Fruit fly (Drosophila melanogaster) whole organism, embryonic: Measurements from ENCODE around the gene CG5921.
A peak's percentile ranks its signal among the peaks of the same experiment; 100 is the strongest.

Source experiments
- CG10147 ChIP-seq: fragments of 200-800 bp; sonication (Bioruptor generic); optimal IDR thresholded peaks from 2 replicates; lab custom pipeline; 2019; ENCODE audit warnings: missing biosample characterization, mild to moderate bottlenecking, missing genetic modification characterization, moderate library complexity
- CG10274 ChIP-seq: fragments of 200-800 bp; sonication (Bioruptor generic); optimal IDR thresholded peaks from 3 replicates; lab custom pipeline; 2017; ENCODE audit warnings: missing biosample characterization, mild to moderate bottlenecking, missing genetic modification characterization
- CG10565 ChIP-seq: fragments of 200-800 bp; sonication (Bioruptor generic); optimal IDR thresholded peaks from 3 replicates; lab custom pipeline; 2016; ENCODE audit warnings: missing biosample characterization, mild to moderate bottlenecking, missing genetic modification characterization
- CG13424 ChIP-seq: fragments of 200-800 bp; sonication (Bioruptor generic); optimal IDR thresholded peaks from 2 replicates; lab custom pipeline; 2019; ENCODE audit warnings: missing biosample characterization, mild to moderate bottlenecking, missing genetic modification characterization, moderate library complexity
- CG17186 ChIP-seq: fragments of 200-800 bp; sonication (Bioruptor generic); optimal IDR thresholded peaks from 3 replicates; lab custom pipeline; 2017; ENCODE audit warnings: missing biosample characterization, missing genetic modification reagents, missing genetic modification characterization
- CG17361 ChIP-seq: fragments of 200-800 bp; sonication (Bioruptor generic); IDR thresholded peaks from 3 replicates; pipeline ENCODE4 v1.3.6; 2022; ENCODE audit warnings: missing biosample characterization, missing genetic modification characterization
- CG17612 ChIP-seq: fragments of 200-800 bp; sonication (Bioruptor generic); IDR thresholded peaks from 2 replicates; pipeline ENCODE4 v1.3.6; 2022; ENCODE audit warnings: missing biosample characterization, missing genetic modification characterization
- CG17912 ChIP-seq: fragments of 200-800 bp; sonication (Bioruptor generic); optimal IDR thresholded peaks from 2 replicates; lab custom pipeline; 2018; ENCODE audit warnings: missing biosample characterization, mild to moderate bottlenecking, missing genetic modification characterization
- CG30431 ChIP-seq: fragments of 200-800 bp; sonication (Bioruptor generic); optimal IDR thresholded peaks from 2 replicates; lab custom pipeline; 2017; ENCODE audit warnings: missing biosample characterization, missing genetic modification characterization
- CG31224 ChIP-seq: fragments of 200-800 bp; sonication (Bioruptor generic); IDR thresholded peaks from 2 replicates; pipeline ENCODE4 v1.3.6; 2022; ENCODE audit warnings: missing biosample characterization, missing genetic modification characterization
- CG31441 ChIP-seq: fragments of 200-800 bp; sonication (Bioruptor generic); IDR thresholded peaks from 2 replicates; pipeline ENCODE4 v1.3.6; 2022; ENCODE audit warnings: missing biosample characterization, missing genetic modification characterization
- CG34422 ChIP-seq: fragments of 200-800 bp; sonication (Bioruptor generic); IDR thresholded peaks from 3 replicates; pipeline ENCODE4 v1.3.6; 2022; ENCODE audit warnings: missing biosample characterization, missing genetic modification characterization
- CG4424 ChIP-seq: fragments of 200-800 bp; sonication (Bioruptor generic); optimal IDR thresholded peaks from 3 replicates; lab custom pipeline; 2016; ENCODE audit warnings: missing biosample characterization, missing genetic modification characterization
- CG4617 ChIP-seq: fragments of 200-800 bp; sonication (Bioruptor generic); optimal IDR thresholded peaks from 3 replicates; lab custom pipeline; 2016; ENCODE audit warnings: missing biosample characterization, missing genetic modification characterization, borderline replicate concordance
- CG5180 ChIP-seq: fragments of 200-800 bp; sonication (Bioruptor generic); optimal IDR thresholded peaks from 3 replicates; lab custom pipeline; 2017; ENCODE audit warnings: missing biosample characterization, missing genetic modification characterization, mild to moderate bottlenecking, moderate library complexity, missing genetic modification reagents
- CG6272 ChIP-seq: fragments of 200-800 bp; sonication (Bioruptor generic); IDR thresholded peaks from 2 replicates; pipeline ENCODE4 v1.3.6; 2022; ENCODE audit warnings: missing biosample characterization, missing genetic modification characterization
- CG6813 ChIP-seq: fragments of 200-800 bp; sonication (Bioruptor generic); optimal IDR thresholded peaks from 2 replicates; lab custom pipeline; 2017; ENCODE audit warnings: missing biosample characterization, missing genetic modification characterization, mild to moderate bottlenecking, moderate library complexity, missing genetic modification reagents
- CG7271 ChIP-seq: fragments of 200-800 bp; sonication (Bioruptor generic); optimal IDR thresholded peaks from 2 replicates; lab custom pipeline; 2018; ENCODE audit warnings: missing biosample characterization, mild to moderate bottlenecking, missing genetic modification characterization, moderate library complexity
- CG7745 ChIP-seq: fragments of 200-800 bp; sonication (Bioruptor generic); optimal IDR thresholded peaks from 2 replicates; lab custom pipeline; 2018; ENCODE audit warnings: missing biosample characterization, mild to moderate bottlenecking, missing genetic modification characterization, moderate library complexity
- D ChIP-seq, 2 experiments: fragments of 200-800 bp in 1 of 2; fragments of >200 bp in 1 of 2; sonication (Bioruptor generic) in 1 of 2; optimal IDR thresholded peaks; 2 replicates in 1 of 2; 3 replicates in 1 of 2; lab custom pipeline; 2017; ENCODE audit warnings: mild to moderate bottlenecking in 1 of 2, missing biosample characterization in 1 of 2, missing genetic modification characterization in 1 of 2, missing genetic modification reagents in 1 of 2
- Deaf1 ChIP-seq: fragments of 200-800 bp; optimal IDR thresholded peaks from 3 replicates; lab custom pipeline; 2019; ENCODE audit warnings: missing biosample characterization, mild to moderate bottlenecking, missing genetic modification characterization, moderate library complexity
- Dll ChIP-seq: fragments of 200-800 bp; sonication (Bioruptor generic); IDR thresholded peaks from 4 replicates; pipeline ENCODE4 v1.3.6; 2022; ENCODE audit warnings: missing biosample characterization, missing genetic modification characterization; ENCODE audit not compliant: partially characterized antibody
- Doc3 ChIP-seq: fragments of 200-800 bp; sonication (Bioruptor generic); IDR thresholded peaks from 3 replicates; pipeline ENCODE4 v1.3.6; 2022; ENCODE audit warnings: missing biosample characterization, missing genetic modification characterization; ENCODE audit not compliant: partially characterized antibody
- HLH3B ChIP-seq: fragments of 200-800 bp; sonication (Bioruptor generic); IDR thresholded peaks from 2 replicates; pipeline ENCODE4 v1.3.6; 2022; ENCODE audit warnings: missing biosample characterization, missing genetic modification characterization
- HLH54F ChIP-seq: fragments of 200-800 bp; sonication (Bioruptor generic); optimal IDR thresholded peaks from 3 replicates; lab custom pipeline; 2016; ENCODE audit warnings: missing biosample characterization, missing genetic modification characterization
- Hmr ChIP-seq: fragments of 200-800 bp; sonication (Bioruptor generic); optimal IDR thresholded peaks from 3 replicates; lab custom pipeline; 2017; ENCODE audit warnings: mild to moderate bottlenecking, missing biosample characterization, missing genetic modification reagents, missing genetic modification characterization
- Hr78 ChIP-seq, 2 experiments: fragments of 200-800 bp in 1 of 2; fragments of >200 bp in 1 of 2; sonication (Bioruptor generic) in 1 of 2; optimal IDR thresholded peaks; 2 replicates each; lab custom pipeline; 2017 to 2019; ENCODE audit warnings: missing biosample characterization in 2 of 2, missing genetic modification characterization in 2 of 2, mild to moderate bottlenecking in 1 of 2, moderate library complexity in 1 of 2
- Meics ChIP-seq: fragments of 200-800 bp; sonication (Bioruptor generic); optimal IDR thresholded peaks from 2 replicates; lab custom pipeline; 2017; ENCODE audit warnings: missing biosample characterization, mild to moderate bottlenecking, missing genetic modification characterization
- Opbp ChIP-seq: fragments of 200-800 bp; sonication (Bioruptor generic); IDR thresholded peaks from 3 replicates; pipeline ENCODE4 v1.3.6; 2022; ENCODE audit warnings: missing biosample characterization, missing genetic modification characterization; ENCODE audit not compliant: partially characterized antibody
- Ravus ChIP-seq: fragments of 200-800 bp; sonication (Bioruptor generic); IDR thresholded peaks from 2 replicates; pipeline ENCODE4 v1.3.6; 2022; ENCODE audit warnings: missing biosample characterization, missing genetic modification characterization
- Six4 ChIP-seq: fragments of 200-800 bp; sonication (Bioruptor generic); optimal IDR thresholded peaks from 2 replicates; lab custom pipeline; 2016; ENCODE audit warnings: missing biosample characterization, missing genetic modification characterization
- bsh ChIP-seq, 2 experiments: fragments of 200-800 bp; sonication (Bioruptor generic); optimal IDR thresholded peaks; 2 replicates each; lab custom pipeline; 2017 to 2018; ENCODE audit warnings: mild to moderate bottlenecking in 2 of 2, missing biosample characterization in 2 of 2, missing genetic modification characterization in 2 of 2, moderate library complexity in 1 of 2
- crc ChIP-seq: fragments of 200-800 bp; sonication (Bioruptor generic); optimal IDR thresholded peaks from 2 replicates; lab custom pipeline; 2016; ENCODE audit warnings: missing biosample characterization, missing genetic modification characterization
- dan ChIP-seq: fragments of 200-800 bp; sonication (Bioruptor generic); IDR thresholded peaks from 2 replicates; pipeline ENCODE4 v1.3.6; 2022; ENCODE audit warnings: missing biosample characterization, missing genetic modification characterization
- dysf ChIP-seq: fragments of 200-800 bp; sonication (Bioruptor generic); IDR thresholded peaks from 3 replicates; pipeline ENCODE4 v1.3.6; 2022; ENCODE audit warnings: missing biosample characterization, missing genetic modification characterization
- gce ChIP-seq: fragments of 200-800 bp; sonication (Bioruptor generic); IDR thresholded peaks from 3 replicates; pipeline ENCODE4 v1.3.6; 2022; ENCODE audit warnings: missing biosample characterization, missing genetic modification characterization
- gcm2 ChIP-seq: fragments of 200-800 bp; sonication (Bioruptor generic); optimal IDR thresholded peaks from 2 replicates; lab custom pipeline; 2016; ENCODE audit warnings: missing biosample characterization, missing genetic modification characterization
- grau ChIP-seq: fragments of 200-800 bp; optimal IDR thresholded peaks from 3 replicates; lab custom pipeline; 2019; ENCODE audit warnings: missing biosample characterization, mild to moderate bottlenecking, missing genetic modification characterization, moderate library complexity
- grn ChIP-seq: fragments of 200-800 bp; sonication (Bioruptor generic); optimal IDR thresholded peaks from 3 replicates; lab custom pipeline; 2017; ENCODE audit warnings: missing biosample characterization, missing genetic modification characterization
- kni ChIP-seq: fragments of 200-800 bp; sonication (Bioruptor generic); optimal IDR thresholded peaks from 3 replicates; lab custom pipeline; 2017; ENCODE audit warnings: mild to moderate bottlenecking, missing biosample characterization, missing genetic modification reagents, missing genetic modification characterization
- pros ChIP-seq: fragments of 200-800 bp; sonication (Bioruptor generic); optimal IDR thresholded peaks from 3 replicates; lab custom pipeline; 2019; ENCODE audit warnings: missing biosample characterization, mild to moderate bottlenecking, missing genetic modification characterization, moderate library complexity
- pzg ChIP-seq: fragments of 200-800 bp; sonication (Bioruptor generic); optimal IDR thresholded peaks from 3 replicates; lab custom pipeline; 2018; ENCODE audit warnings: missing biosample characterization, mild to moderate bottlenecking, missing genetic modification characterization, moderate library complexity
- ro ChIP-seq: fragments of 200-800 bp; sonication (Bioruptor generic); IDR thresholded peaks from 2 replicates; pipeline ENCODE4 v1.3.6; 2022; ENCODE audit warnings: missing biosample characterization, missing genetic modification characterization
- slbo ChIP-seq: fragments of 200-800 bp; sonication (Bioruptor generic); IDR thresholded peaks from 2 replicates; pipeline ENCODE4 v1.3.6; 2022; ENCODE audit warnings: missing biosample characterization, missing genetic modification characterization
- sqz ChIP-seq: fragments of 200-800 bp; sonication (Bioruptor generic); optimal IDR thresholded peaks from 3 replicates; lab custom pipeline; 2018; ENCODE audit warnings: missing biosample characterization, mild to moderate bottlenecking, missing genetic modification characterization
- unpg ChIP-seq: fragments of 200-800 bp; sonication (Bioruptor generic); optimal IDR thresholded peaks from 3 replicates; lab custom pipeline; 2018; ENCODE audit warnings: missing biosample characterization, mild to moderate bottlenecking, missing genetic modification characterization, moderate library complexity
- vvl ChIP-seq: fragments of 200-800 bp; sonication (Bioruptor generic); IDR thresholded peaks from 2 replicates; pipeline ENCODE4 v1.3.6; 2022; ENCODE audit warnings: missing biosample characterization, missing genetic modification characterization
- zfh1 ChIP-seq: fragments of 200-800 bp; sonication (Bioruptor generic); IDR thresholded peaks from 3 replicates; pipeline ENCODE4 v1.3.6; 2022; ENCODE audit warnings: missing biosample characterization, missing genetic modification characterization

CG5921 gene

DNA sequence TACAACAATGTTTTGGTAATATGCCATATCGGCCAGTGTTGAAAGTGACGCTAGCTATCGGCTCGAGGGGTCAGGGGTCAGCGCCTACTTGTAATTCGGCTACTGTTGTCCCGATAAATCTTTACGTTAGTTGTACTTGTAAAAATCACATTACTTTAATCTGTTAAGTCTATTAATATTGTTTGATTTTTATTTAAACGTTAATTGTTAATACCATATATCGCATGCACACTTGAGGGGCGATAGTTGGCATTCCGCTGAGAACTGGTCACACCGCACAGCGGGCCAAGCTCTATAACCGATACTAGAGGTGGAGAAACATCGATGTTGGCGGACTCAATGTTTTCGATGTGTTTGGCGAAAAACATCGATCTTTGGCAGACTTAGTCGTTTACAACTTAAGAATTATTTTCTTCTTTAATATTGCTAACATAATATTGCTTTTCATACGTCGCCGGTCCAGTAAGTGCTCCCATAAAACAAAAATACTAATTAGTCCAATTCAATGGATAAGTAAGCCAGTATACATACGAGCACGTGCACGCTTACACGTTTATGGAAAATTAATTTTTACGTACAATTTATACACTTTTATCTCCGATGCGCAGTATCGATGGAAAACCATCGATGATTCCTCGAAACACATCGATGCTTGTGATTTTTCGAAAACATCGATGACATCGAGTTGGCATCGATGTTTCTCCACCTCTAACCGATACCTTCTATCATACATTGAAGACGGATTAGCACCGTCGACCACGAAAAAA, 13.3 kb upstream of the CG5921 start, which contains the start of the genes rux and MCTS1 (continued):
- TF ChIP-seq gce (GFP tag; lab: Robert Waterston, UW) (no peak), dysf (GFP tag; lab: Robert Waterston, UW) (peak; percentile 42; the same call in 1 of the 3 replicates), zfh1 (GFP tag; lab: Robert Waterston, UW) (no peak), CG10274 (no peak), sqz (GFP tag; lab: Kevin White, UChicago) (no peak), grau (peak; percentile 11), ro (GFP tag; lab: Robert Waterston, UW) (no peak), gcm2 (no peak), pros (GFP tag; lab: Kevin White, UChicago) (no peak), CG6813 (GFP tag; lab: Kevin White, UChicago) (no peak), CG34422 (peak; percentile 18; the same call in 1 of the 3 replicates), HLH3B (GFP tag; lab: Robert Waterston, UW) (no peak), Meics (peak; percentile 26), CG6272 (GFP tag; lab: Robert Waterston, UW) (peak; percentile 53), pzg (peak; percentile 57), dan (no peak), D (optimal IDR thresholded peaks at IDR 0.05; lab: Kevin White, UChicago) (no peak), D (GFP tag; optimal IDR thresholded peaks at IDR 0.05; lab: Kevin White, UChicago) (no peak), kni (GFP tag; lab: Kevin White, UChicago) (no peak), CG17912 (GFP tag; lab: Kevin White, UChicago) (no peak), grn (GFP tag; lab: Kevin White, UChicago) (no peak), HLH54F (GFP tag; lab: Kevin White, UChicago) (peak; percentile 39), CG31441 (0 out of 2 replicates have a peak, but pooled peaks have one; percentile 48), Six4 (GFP tag; lab: Kevin White, UChicago) (no peak), Doc3 (GFP tag; lab: Robert Waterston, UW) (peak; percentile 94), CG17361 (peak; percentile 67), unpg (GFP tag; lab: Kevin White, UChicago) (no peak), CG13424 (tag; lab: Kevin White, UChicago) (no peak), Deaf1 (tag; lab: Kevin White, UChicago) (no peak), CG17612 (GFP tag; lab: Robert Waterston, UW) (no peak), CG30431 (no peak), Dll (GFP tag; lab: Robert Waterston, UW) (peak; percentile 97), CG10147 (no peak), CG5180 (GFP tag; lab: Kevin White, UChicago) (no peak), Hr78 (GFP tag; optimal IDR thresholded peaks at IDR 0.05; lab: Kevin White, UChicago) (peak; percentile 64 to 100), CG17186 (GFP tag; lab: Kevin White, UChicago) (peak; percentile 42), vvl (GFP tag; lab: Robert Waterston, UW) (0 out of 2 replicates have a peak, but pooled peaks have one; percentile 34), slbo (peak; percentile 55), Ravus (no peak), bsh (GFP tag; optimal IDR thresholded peaks at IDR 0.05; lab: Kevin White, UChicago) (no peak), CG7745 (tag; lab: Kevin White, UChicago) (no peak), CG31224 (GFP tag; lab: Robert Waterston, UW) (no peak), CG7271 (no peak), crc (GFP tag; lab: Kevin White, UChicago) (peak; percentile 31), Opbp (GFP tag; lab: Robert Waterston, UW) (peak; percentile 90), CG4617 (GFP tag; lab: Kevin White, UChicago) (peak; percentile 48), CG10565 (GFP tag; lab: Kevin White, UChicago) (no peak), Hmr (GFP tag; lab: Kevin White, UChicago) (peak; percentile 9), CG4424 (peak; percentile 17)
